Worm (Caenorhabditis elegans) whole organism, early embryonic: ENCODE measurements around the gene nmur-3.

Source experiments
- B0310.2 ChIP-seq: sonication (generic microtip); optimal IDR thresholded peaks from 2 replicates; lab custom pipeline; 2016; ENCODE audit warnings: mild to moderate bottlenecking, missing genetic modification characterization, missing compliant biosample characterization
- F13C5.2 ChIP-seq: sonication (generic microtip); optimal IDR thresholded peaks from 2 replicates; lab custom pipeline; 2017; ENCODE audit warnings: mild to moderate bottlenecking, missing genetic modification characterization, inconsistent platforms, missing compliant biosample characterization
- aly-1 ChIP-seq: sonication (generic microtip); optimal IDR thresholded peaks from 2 replicates; lab custom pipeline; 2016; ENCODE audit warnings: missing genetic modification characterization, missing compliant biosample characterization
- ama-1 ChIP-seq: fragments of 150-350 bp; optimal IDR thresholded peaks from 2 replicates; lab custom pipeline; 2014
- ceh-13 ChIP-seq: fragments of 200-800 bp; sonication (Bioruptor generic); optimal IDR thresholded peaks from 2 replicates; lab custom pipeline; 2018; ENCODE audit warnings: mild to moderate bottlenecking, missing genetic modification characterization, missing compliant biosample characterization
- ceh-36 ChIP-seq: sonication (generic microtip); optimal IDR thresholded peaks from 2 replicates; lab custom pipeline; 2016; ENCODE audit warnings: missing genetic modification characterization, inconsistent platforms, missing compliant biosample characterization
- ets-7 ChIP-seq: sonication (generic microtip); optimal IDR thresholded peaks from 2 replicates; lab custom pipeline; 2016; ENCODE audit warnings: missing genotype, missing genetic modification characterization, missing compliant biosample characterization
- flt-1 ChIP-seq: fragments of 200-800 bp; sonication (Bioruptor generic); IDR thresholded peaks from 2 replicates; pipeline ENCODE4 v1.3.6; 2022; ENCODE audit warnings: missing genetic modification characterization, missing compliant biosample characterization
- hmbx-1 ChIP-seq: sonication (generic microtip); optimal IDR thresholded peaks from 2 replicates; lab custom pipeline; 2016; ENCODE audit warnings: mild to moderate bottlenecking, missing genetic modification characterization, missing compliant biosample characterization
- hmg-4 ChIP-seq: fragments of 200-800 bp; sonication (Bioruptor generic); optimal IDR thresholded peaks from 2 replicates; lab custom pipeline; 2018; ENCODE audit warnings: mild to moderate bottlenecking, missing genetic modification characterization, missing compliant biosample characterization
- hnd-1 ChIP-seq: sonication (generic microtip); optimal IDR thresholded peaks from 2 replicates; lab custom pipeline; 2016; ENCODE audit warnings: missing genetic modification characterization, missing compliant biosample characterization
- pes-1 ChIP-seq: fragments of 200-800 bp; sonication (Bioruptor generic); IDR thresholded peaks from 2 replicates; pipeline ENCODE4 v1.3.6; 2022; ENCODE audit warnings: missing genetic modification reagents, missing genetic modification characterization, missing compliant biosample characterization
- scrt-1 ChIP-seq: fragments of 200-800 bp; sonication (Bioruptor generic); IDR thresholded peaks from 2 replicates; pipeline ENCODE4 v1.3.6; 2022; ENCODE audit warnings: missing genetic modification characterization, missing compliant biosample characterization
- sea-1 ChIP-seq: fragments of 200-800 bp; sonication (Bioruptor generic); conservative IDR thresholded peaks from 2 replicates; pipeline ENCODE4 v1.3.6; 2022; ENCODE audit warnings: missing genetic modification characterization, missing compliant biosample characterization
- tbx-11 ChIP-seq: fragments of 200-800 bp; sonication (Bioruptor generic); IDR thresholded peaks from 2 replicates; pipeline ENCODE4 v1.3.6; 2022; ENCODE audit warnings: missing genetic modification characterization, missing compliant biosample characterization
- tbx-37 ChIP-seq: fragments of 200-800 bp; sonication (Bioruptor generic); conservative IDR thresholded peaks from 2 replicates; pipeline ENCODE4 v1.3.6; 2022; ENCODE audit warnings: missing genetic modification reagents, missing genetic modification characterization, missing compliant biosample characterization
- tra-4 ChIP-seq: sonication (generic microtip); optimal IDR thresholded peaks from 2 replicates; lab custom pipeline; 2017; ENCODE audit warnings: missing genetic modification characterization, missing compliant biosample characterization

Gene nmur-3

DNA sequence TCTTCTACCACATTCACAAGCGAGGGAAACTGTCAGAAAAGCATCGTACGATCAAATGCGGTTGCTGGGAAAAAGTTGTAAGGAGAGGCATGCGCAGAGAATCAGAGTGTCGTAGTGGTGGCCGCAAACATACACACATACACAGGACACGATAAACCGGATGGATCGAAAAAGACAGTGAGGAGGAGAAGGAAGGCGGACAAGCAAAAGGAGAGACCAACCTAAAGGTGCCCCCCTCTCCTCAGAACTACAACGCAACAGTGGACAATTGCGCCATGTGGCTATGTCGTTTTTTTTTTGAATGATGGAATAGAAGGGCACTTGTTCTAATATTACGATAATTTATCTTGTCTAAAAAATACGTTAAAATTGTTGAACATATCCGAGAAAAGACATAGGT lies 32.2 kb downstream of the nmur-3 start:
- TF ChIP-seq sea-1 (GFP tag; lab: Robert Waterston, UW) = no peak
- TF ChIP-seq hmg-4 (GFP tag; lab: Kevin White, UChicago) = peak; percentile 77

DNA sequence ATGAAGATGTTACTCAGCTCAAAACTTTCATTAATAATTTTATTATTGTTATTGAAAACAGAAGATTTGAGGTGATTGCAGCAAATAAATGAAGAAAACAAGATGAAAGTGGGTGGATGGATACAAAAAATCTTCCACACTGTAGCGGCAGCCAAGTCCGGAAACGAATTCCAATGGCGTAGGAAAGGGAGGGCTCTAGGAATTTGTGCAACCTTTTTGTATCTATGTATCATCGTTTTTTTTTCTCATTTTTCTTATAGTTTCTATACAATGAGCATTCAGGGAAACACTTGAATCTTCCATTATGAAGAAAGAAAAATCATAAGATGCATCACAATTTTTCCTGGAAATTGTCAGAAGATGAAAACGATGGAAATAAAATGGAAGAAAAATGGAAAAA lies 34.2 kb downstream of the nmur-3 start:
- TF ChIP-seq scrt-1 (no peak), aly-1 (tag; lab: Kevin White, UChicago) (no peak), ceh-36 (tag; lab: Kevin White, UChicago) (no peak), hmbx-1 (tag; lab: Kevin White, UChicago) (no peak), flt-1 (GFP tag; lab: Robert Waterston, UW) (no peak), hmg-4 (GFP tag; lab: Kevin White, UChicago) (no peak), ama-1 (lab: Kevin White, UChicago) (no peak), tra-4 (tag; lab: Kevin White, UChicago) (no peak)

DNA sequence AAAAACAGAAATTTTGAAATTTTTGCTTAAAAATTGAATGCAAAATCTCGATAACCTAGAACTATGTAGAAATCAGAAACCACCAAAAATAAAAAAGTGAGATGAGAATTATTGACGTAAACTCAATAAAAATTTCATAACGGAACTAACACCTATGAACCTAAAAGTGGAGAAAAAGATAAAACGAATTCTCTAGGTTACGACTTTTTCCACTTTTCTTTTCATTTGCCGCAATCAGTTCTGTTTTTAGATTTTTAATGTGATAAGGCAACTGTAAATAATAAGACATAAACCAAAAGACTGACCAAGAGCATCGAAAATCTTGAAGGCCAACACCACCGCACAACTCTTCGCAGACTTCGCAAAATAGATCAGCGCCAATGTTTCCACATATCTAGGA lies 35.7 kb downstream of the nmur-3 start:
- no peak for TF ChIP-seq ceh-13 (GFP tag; lab: Kevin White, UChicago)
- no peak for TF ChIP-seq flt-1 (GFP tag; lab: Robert Waterston, UW)
- no peak for TF ChIP-seq ceh-36 (tag; lab: Kevin White, UChicago)
- TF ChIP-seq F13C5.2 = no peak
- no peak for TF ChIP-seq pes-1
- TF ChIP-seq tbx-37 (GFP tag; lab: Robert Waterston, UW) = no peak
- no peak for TF ChIP-seq hmg-4 (GFP tag; lab: Kevin White, UChicago)
- TF ChIP-seq B0310.2 = no peak
- TF ChIP-seq ets-7 = no peak

DNA sequence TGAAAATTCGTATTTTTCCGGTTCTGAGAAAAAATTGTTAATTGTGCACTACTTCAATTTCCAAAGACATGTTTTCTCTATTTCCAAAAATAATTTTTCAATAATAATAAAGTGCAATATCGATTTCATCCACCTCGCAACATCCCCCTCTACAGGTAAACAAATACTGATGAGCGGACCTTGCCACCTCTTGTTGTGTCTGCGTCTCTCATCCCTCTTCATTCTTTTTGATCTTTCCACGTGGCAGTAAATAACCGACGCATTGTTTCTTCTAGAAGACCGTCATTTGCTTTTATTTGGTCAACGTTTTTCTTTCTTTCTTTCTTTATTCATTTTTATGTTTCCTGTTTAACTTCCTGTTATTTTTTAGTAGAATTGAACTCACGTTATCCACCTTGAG lies 36.9 kb downstream of the nmur-3 start:
- TF ChIP-seq tra-4 (tag; lab: Kevin White, UChicago) (no peak), ama-1 (lab: Kevin White, UChicago) (no peak), hnd-1 (tag; lab: Kevin White, UChicago) (no peak), F13C5.2 (no peak), tbx-11 (no peak), aly-1 (tag; lab: Kevin White, UChicago) (no peak), scrt-1 (no peak), hmbx-1 (tag; lab: Kevin White, UChicago) (no peak), B0310.2 (no peak), flt-1 (GFP tag; lab: Robert Waterston, UW) (no peak), ceh-13 (GFP tag; lab: Kevin White, UChicago) (no peak), hmg-4 (GFP tag; lab: Kevin White, UChicago) (no peak), ceh-36 (tag; lab: Kevin White, UChicago) (no peak), sea-1 (GFP tag; lab: Robert Waterston, UW) (no peak), tbx-37 (GFP tag; lab: Robert Waterston, UW) (no peak), pes-1 (no peak)

DNA sequence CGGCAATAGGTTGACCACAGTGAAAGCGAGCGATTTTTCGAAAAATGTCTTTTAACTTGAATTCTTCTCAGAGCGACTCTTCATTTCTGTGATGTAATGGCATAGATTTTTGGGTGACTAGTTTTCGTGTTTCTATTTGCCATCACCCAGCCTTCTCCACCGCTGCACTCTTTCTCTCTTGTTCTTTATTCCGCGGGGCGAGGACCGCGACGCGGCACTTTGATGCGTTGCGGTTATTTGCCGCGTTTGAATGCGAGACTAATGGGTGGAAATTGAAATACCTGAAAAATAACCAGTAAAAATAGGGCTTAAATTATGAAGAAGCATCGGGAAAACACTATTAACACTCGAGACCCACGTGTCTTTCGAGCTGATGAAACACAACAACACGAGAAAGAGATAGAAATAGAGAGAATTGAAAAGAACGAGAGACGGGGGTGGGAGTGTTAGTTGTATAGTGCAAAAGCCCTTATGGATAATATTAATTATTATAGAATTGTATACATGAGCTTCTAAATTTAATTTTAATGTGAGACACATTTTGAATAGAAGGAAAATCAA lies 37.9 kb downstream of the nmur-3 start, which contains the start of gene dgk-2:
TSS of gene dgk-2 (minus strand) at position 281 of the 561 bp plus-strand sequence.
- TF ChIP-seq flt-1 (GFP tag; lab: Robert Waterston, UW) (no peak), sea-1 (GFP tag; lab: Robert Waterston, UW) (peak; percentile 51; the same call in 1 of the 2 replicates), hmg-4 (GFP tag; lab: Kevin White, UChicago) (peak; percentile 25), F13C5.2 (peak; percentile 49)

DNA sequence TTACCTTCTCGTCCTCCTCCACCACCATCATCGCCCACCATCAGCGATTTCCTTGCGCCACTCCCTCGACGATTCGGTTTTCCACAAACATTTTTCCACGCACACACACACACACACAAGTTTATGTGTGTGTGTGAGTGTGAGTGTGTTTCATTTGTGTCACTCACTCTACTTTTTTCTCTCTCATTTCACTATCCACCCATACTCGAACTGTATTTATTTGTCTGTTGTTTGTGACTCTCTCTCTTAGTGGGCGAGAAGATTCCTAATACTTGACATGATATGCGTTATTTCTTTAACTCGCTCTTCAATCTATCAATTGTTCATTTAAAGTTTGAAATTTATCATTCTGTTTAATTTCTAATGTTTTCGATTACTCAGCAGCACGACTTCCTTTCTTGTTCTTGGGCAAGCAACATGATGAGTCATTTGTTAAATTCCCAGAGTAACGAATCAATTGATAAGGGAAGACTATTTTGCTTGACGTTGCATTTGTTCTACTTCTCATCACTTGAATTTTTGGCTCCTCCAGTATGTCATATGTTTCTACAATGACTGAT lies 40.9 kb downstream of the nmur-3 start:
- TF ChIP-seq ceh-36 (tag; lab: Kevin White, UChicago) (no peak), ama-1 (lab: Kevin White, UChicago) (no peak), hnd-1 (tag; lab: Kevin White, UChicago) (no peak), scrt-1 (no peak), tbx-37 (GFP tag; lab: Robert Waterston, UW) (no peak), ets-7 (no peak), sea-1 (GFP tag; lab: Robert Waterston, UW) (no peak), flt-1 (GFP tag; lab: Robert Waterston, UW) (no peak), pes-1 (no peak), tra-4 (tag; lab: Kevin White, UChicago) (no peak), aly-1 (tag; lab: Kevin White, UChicago) (no peak), hmg-4 (GFP tag; lab: Kevin White, UChicago) (no peak), B0310.2 (no peak), F13C5.2 (no peak), tbx-11 (no peak)

DNA sequence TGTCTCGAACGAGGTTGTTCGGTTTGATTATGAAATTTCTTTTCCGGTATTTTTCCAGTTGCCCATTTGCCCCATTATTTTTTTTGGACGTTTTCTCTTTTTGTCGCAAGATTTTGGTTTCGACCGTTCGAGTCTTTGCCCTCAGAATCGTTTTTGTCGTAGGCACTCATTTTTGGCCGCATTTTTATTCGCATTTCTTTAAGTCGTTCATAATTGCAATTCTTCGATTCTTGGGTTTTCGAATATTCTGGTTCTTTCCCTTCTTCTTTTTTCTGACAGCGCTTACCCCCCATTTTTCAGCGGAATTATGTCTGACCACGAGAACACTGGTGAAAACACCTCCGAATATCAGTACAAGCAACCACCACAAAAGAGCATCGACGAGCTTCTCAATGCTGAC lies 41.9 kb downstream of the nmur-3 start, which contains the start of gene rhi-1:
TSS of gene rhi-1 (plus strand) at position 301 of the 400 bp plus-strand sequence.
- TF ChIP-seq pes-1 (no peak), tbx-37 (GFP tag; lab: Robert Waterston, UW) (no peak), F13C5.2 (no peak)

DNA sequence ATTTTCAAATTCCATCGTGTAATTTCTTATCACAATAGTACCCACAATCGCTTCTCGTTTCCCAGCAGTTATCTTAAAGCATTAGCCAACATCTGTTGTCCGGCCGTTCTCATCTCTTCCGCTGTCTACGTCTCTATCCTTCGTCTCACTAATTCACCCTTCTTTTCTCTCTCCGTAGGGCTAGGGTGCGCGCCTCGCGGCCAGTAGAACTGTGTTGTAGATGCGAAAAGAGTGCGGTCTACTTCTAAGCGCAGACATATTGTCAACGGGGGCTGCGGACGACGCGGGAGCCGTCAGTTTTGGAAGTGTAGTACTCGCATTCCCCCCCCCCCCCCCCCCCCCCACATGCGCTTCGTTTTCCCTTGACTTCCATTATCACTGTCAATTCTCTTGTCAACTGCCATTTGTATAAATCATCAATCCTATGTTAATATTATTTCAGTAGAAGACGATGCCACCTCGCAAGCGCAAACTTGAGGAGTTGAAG lies 47.4 kb downstream of the nmur-3 start, which contains the start of gene spr-3:
TSS of gene spr-3 (plus strand) at position 437 of the 487 bp plus-strand sequence.
- 0 out of 2 replicates have a peak, but pooled peaks have one; percentile 47 for TF ChIP-seq sea-1 (GFP tag; lab: Robert Waterston, UW)
- TF ChIP-seq ceh-13 (GFP tag; lab: Kevin White, UChicago) = no peak
- TF ChIP-seq tbx-11 = no peak
- 0 out of 2 replicates have a peak, but pooled peaks have one; percentile 10 for TF ChIP-seq pes-1
- no peak for TF ChIP-seq ama-1 (lab: Kevin White, UChicago)
- no peak for TF ChIP-seq tra-4 (tag; lab: Kevin White, UChicago)
- no peak for TF ChIP-seq B0310.2
- peak; percentile 66 for TF ChIP-seq hmg-4 (GFP tag; lab: Kevin White, UChicago)
- no peak for TF ChIP-seq flt-1 (GFP tag; lab: Robert Waterston, UW)
- no peak for TF ChIP-seq hmbx-1 (tag; lab: Kevin White, UChicago)
- TF ChIP-seq ceh-36 (tag; lab: Kevin White, UChicago) = no peak
- no peak for TF ChIP-seq F13C5.2
